Comparison of ENCODE assay signal across 3 fruit fly cellular contexts in genomic region chr2L:5271081-5271480, dm6.
TF ChIP-seq lines count a peak whose summit lies in the region.

Gene tkv, minus strand, starts transcription at chr2L:5271384.

- TF ChIP-seq CTCF in whole organism, embryonic (GFP tag; optimal IDR thresholded peaks at IDR 0.05; lab: Kevin White, UChicago): no peak

TF ChIP-seq in whole organism, adult, 20 proteins besides CTCF, POLR2A, EP300 and RAD21:
- TF ChIP-seq CG33017 (tag; optimal IDR thresholded peaks at IDR 0.05; lab: Kevin White, UChicago): no peak
- TF ChIP-seq Mnt (GFP tag; optimal IDR thresholded peaks at IDR 0.05; lab: Kevin White, UChicago): peak; percentile 35
TF ChIP-seq in whole organism, adult: peak in this region for 1.

TF ChIP-seq in whole organism, embryonic, 481 proteins besides CTCF, POLR2A, EP300 and RAD21 (continues in another document):
- TF ChIP-seq fu2 (GFP tag; optimal IDR thresholded peaks at IDR 0.05; lab: Kevin White, UChicago): no peak
- TF ChIP-seq CG6689 (GFP tag; IDR thresholded peaks at IDR 0.05; lab: Robert Waterston, UW): no peak
- no peak for TF ChIP-seq dan (GFP tag; IDR thresholded peaks at IDR 0.05; lab: Robert Waterston, UW)
- no peak for TF ChIP-seq nerfin-1 (tag; optimal IDR thresholded peaks at IDR 0.05; lab: Kevin White, UChicago)
- no peak for TF ChIP-seq CG11456 (GFP tag; IDR thresholded peaks at IDR 0.05; lab: Robert Waterston, UW)
- no peak for TF ChIP-seq ara (GFP tag; IDR thresholded peaks at IDR 0.05; lab: Robert Waterston, UW)
- no peak for TF ChIP-seq Sry-β (GFP tag; optimal IDR thresholded peaks at IDR 0.05; lab: Kevin White, UChicago)
- no peak for TF ChIP-seq CG12769 (tag; optimal IDR thresholded peaks at IDR 0.05; lab: Kevin White, UChicago)
- TF ChIP-seq pita (GFP tag; optimal IDR thresholded peaks at IDR 0.05; lab: Kevin White, UChicago): no peak
- TF ChIP-seq CG2678 (tag; optimal IDR thresholded peaks at IDR 0.05; lab: Kevin White, UChicago): no peak
- no peak for TF ChIP-seq CG14667 (GFP tag; IDR thresholded peaks at IDR 0.05; lab: Robert Waterston, UW)
- no peak for TF ChIP-seq peb (GFP tag; IDR thresholded peaks at IDR 0.05; lab: Robert Waterston, UW)
- no peak for TF ChIP-seq Hsf (GFP tag; optimal IDR thresholded peaks at IDR 0.05; lab: Kevin White, UChicago)
- TF ChIP-seq CG2199 (GFP tag; IDR thresholded peaks at IDR 0.05; lab: Robert Waterston, UW): no peak
- TF ChIP-seq z (GFP tag; IDR thresholded peaks at IDR 0.05; lab: Robert Waterston, UW): no peak
- no peak for TF ChIP-seq CrebB (tag; optimal IDR thresholded peaks at IDR 0.05; lab: Kevin White, UChicago)
- no peak for TF ChIP-seq Meics (GFP tag; optimal IDR thresholded peaks at IDR 0.05; lab: Kevin White, UChicago)
- no peak for TF ChIP-seq CG10543 (GFP tag; optimal IDR thresholded peaks at IDR 0.05; lab: Kevin White, UChicago)
- TF ChIP-seq Ptx1 (GFP tag; IDR thresholded peaks at IDR 0.05; lab: Robert Waterston, UW): no peak
- peak; percentile 82 for TF ChIP-seq unc-4 (GFP tag; IDR thresholded peaks at IDR 0.05; lab: Robert Waterston, UW; ENCODE audit: partially characterized antibody)
- no peak for TF ChIP-seq Xrp1 (GFP tag; IDR thresholded peaks at IDR 0.05; lab: Robert Waterston, UW)
- TF ChIP-seq hkb (optimal IDR thresholded peaks at IDR 0.05; lab: Kevin White, UChicago): no peak
- TF ChIP-seq hkb (GFP tag; IDR thresholded peaks at IDR 0.05; lab: Robert Waterston, UW): no peak
- no peak for TF ChIP-seq Lhr (GFP tag; optimal IDR thresholded peaks at IDR 0.05; lab: Kevin White, UChicago)
- no peak for TF ChIP-seq gt (GFP tag; IDR thresholded peaks at IDR 0.05; lab: Robert Waterston, UW)
- no peak for TF ChIP-seq klu (GFP tag; IDR thresholded peaks at IDR 0.05; lab: Robert Waterston, UW)
- no peak for TF ChIP-seq CG17359 (tag; optimal IDR thresholded peaks at IDR 0.05; lab: Kevin White, UChicago)
- no peak for TF ChIP-seq CG7556 (GFP tag; optimal IDR thresholded peaks at IDR 0.05; lab: Kevin White, UChicago)
- no peak for TF ChIP-seq GATAe (GFP tag; conservative IDR thresholded peaks at IDR 0.05; lab: Robert Waterston, UW)
- no peak for TF ChIP-seq Oli (tag; optimal IDR thresholded peaks at IDR 0.05; lab: Kevin White, UChicago)
- TF ChIP-seq mld (GFP tag; IDR thresholded peaks at IDR 0.05; lab: Robert Waterston, UW; ENCODE audit: partially characterized antibody): peak; percentile 17; the same call in 1 of the 3 replicates
- TF ChIP-seq CG14710 (tag; optimal IDR thresholded peaks at IDR 0.05; lab: Kevin White, UChicago): no peak
- no peak for TF ChIP-seq CG13296 (GFP tag; optimal IDR thresholded peaks at IDR 0.05; lab: Kevin White, UChicago)
- TF ChIP-seq CG16863 (GFP tag; optimal IDR thresholded peaks at IDR 0.05; lab: Kevin White, UChicago): no peak
- TF ChIP-seq gce (GFP tag; IDR thresholded peaks at IDR 0.05; lab: Robert Waterston, UW): no peak
- no peak for TF ChIP-seq zfh1 (GFP tag; IDR thresholded peaks at IDR 0.05; lab: Robert Waterston, UW)
- no peak for TF ChIP-seq Mes4 (GFP tag; optimal IDR thresholded peaks at IDR 0.05; lab: Kevin White, UChicago)
- TF ChIP-seq B-H2 (GFP tag; optimal IDR thresholded peaks at IDR 0.05; lab: Kevin White, UChicago): no peak
- TF ChIP-seq Oaz (GFP tag; IDR thresholded peaks at IDR 0.05; lab: Robert Waterston, UW): no peak
- TF ChIP-seq da (GFP tag; optimal IDR thresholded peaks at IDR 0.05; lab: Kevin White, UChicago): no peak
- no peak for TF ChIP-seq ewg (GFP tag; optimal IDR thresholded peaks at IDR 0.05; lab: Kevin White, UChicago)
- TF ChIP-seq CG11247 (GFP tag; IDR thresholded peaks at IDR 0.05; lab: Robert Waterston, UW): no peak
- TF ChIP-seq Hmr (GFP tag; optimal IDR thresholded peaks at IDR 0.05; lab: Kevin White, UChicago): no peak
- no peak for TF ChIP-seq lov (optimal IDR thresholded peaks at IDR 0.05; lab: Kevin White, UChicago)
- TF ChIP-seq lov (GFP tag; IDR thresholded peaks at IDR 0.05; lab: Robert Waterston, UW): no peak
- TF ChIP-seq bcd (GFP tag; optimal IDR thresholded peaks at IDR 0.05; lab: Kevin White, UChicago): no peak
- TF ChIP-seq br (optimal IDR thresholded peaks at IDR 0.05; lab: Kevin White, UChicago): no peak
- TF ChIP-seq dmrt11E (tag; optimal IDR thresholded peaks at IDR 0.05; lab: Kevin White, UChicago): no peak

TF ChIP-seq in whole organism, prepupa, 60 proteins besides CTCF, POLR2A, EP300 and RAD21:
- peak; percentile 77 for TF ChIP-seq fkh (GFP tag; optimal IDR thresholded peaks at IDR 0.05; lab: Kevin White, UChicago)
- TF ChIP-seq acj6 (GFP tag; optimal IDR thresholded peaks at IDR 0.05; lab: Kevin White, UChicago): no peak
- peak; percentile 28 for TF ChIP-seq Eip93F (GFP tag; optimal IDR thresholded peaks at IDR 0.05; lab: Kevin White, UChicago)
- no peak for TF ChIP-seq Sox14 (GFP tag; optimal IDR thresholded peaks at IDR 0.05; lab: Kevin White, UChicago)
- TF ChIP-seq CG3032 (tag; optimal IDR thresholded peaks at IDR 0.05; lab: Kevin White, UChicago): no peak
- no peak for TF ChIP-seq CG8119 (GFP tag; IDR thresholded peaks at IDR 0.05; lab: Robert Waterston, UW)
